5 worm cellular contexts compared by ENCODE assay signal in the genomic region with DNA sequence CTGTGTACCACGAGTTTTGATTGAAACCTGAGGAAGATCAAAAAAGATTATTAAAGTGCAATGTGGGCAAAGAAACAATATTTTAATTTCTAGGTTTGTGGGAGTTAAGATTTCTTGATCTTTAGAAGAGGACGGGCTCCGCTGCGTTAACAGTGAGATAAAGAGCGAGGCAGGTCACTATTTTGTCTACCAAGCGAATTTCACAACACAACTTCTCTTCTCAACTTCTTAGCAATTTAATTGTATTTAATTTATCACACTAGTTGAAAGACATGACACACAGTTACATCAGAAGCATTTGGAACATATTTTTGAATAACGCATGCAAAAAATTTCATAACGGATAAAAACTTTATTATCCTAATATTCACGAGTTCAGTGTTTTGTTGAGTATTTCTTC.
TF ChIP-seq lines count a peak whose summit lies in the region.

No protein-coding gene starts in this region.

TF ChIP-seq in whole organism, L1 larva, 84 proteins besides CTCF, POLR2A, EP300 and RAD21:
- TF ChIP-seq nhr-76 (tag; optimal IDR thresholded peaks at IDR 0.05; lab: Kevin White, UChicago) (no peak), nhr-90 (tag; optimal IDR thresholded peaks at IDR 0.05; lab: Kevin White, UChicago; ENCODE audit: poor library complexity) (peak; percentile 13)

TF ChIP-seq in whole organism, L2 larva, 48 proteins besides CTCF, POLR2A, EP300 and RAD21:
- peak; percentile 38 for TF ChIP-seq sma-3 (GFP tag; optimal IDR thresholded peaks at IDR 0.05; lab: Kevin White, UChicago)
- TF ChIP-seq nhr-77 (tag; optimal IDR thresholded peaks at IDR 0.05; lab: Kevin White, UChicago), result no peak
- no peak for TF ChIP-seq ZK546.5 (tag; optimal IDR thresholded peaks at IDR 0.05; lab: Kevin White, UChicago)
- TF ChIP-seq skn-1 (tag; optimal IDR thresholded peaks at IDR 0.05; lab: Kevin White, UChicago), result no peak
- TF ChIP-seq crh-2 (tag; optimal IDR thresholded peaks at IDR 0.05; lab: Kevin White, UChicago), result peak; percentile 33
- TF ChIP-seq ztf-1 (GFP tag; conservative IDR thresholded peaks at IDR 0.05; lab: Robert Waterston, UW), result no peak
- TF ChIP-seq unc-55 (GFP tag; optimal IDR thresholded peaks at IDR 0.05; lab: Kevin White, UChicago), result no peak
- TF ChIP-seq nhr-21 (tag; optimal IDR thresholded peaks at IDR 0.05; lab: Kevin White, UChicago), result peak; percentile 8

TF ChIP-seq in whole organism, L3 larva, 47 proteins besides CTCF, POLR2A, EP300 and RAD21:
- TF ChIP-seq ama-1 (optimal IDR thresholded peaks at IDR 0.05; lab: Kevin White, UChicago), result peak; percentile 9
- no peak for TF ChIP-seq unc-39 (tag; optimal IDR thresholded peaks at IDR 0.05; lab: Kevin White, UChicago)
- TF ChIP-seq elt-3 (tag; optimal IDR thresholded peaks at IDR 0.05; lab: Kevin White, UChicago), result peak in 1 of 3 experiments; percentile 33
- TF ChIP-seq ztf-11 (tag; optimal IDR thresholded peaks at IDR 0.05; lab: Kevin White, UChicago), result no peak
- no peak for TF ChIP-seq ZK546.5 (tag; optimal IDR thresholded peaks at IDR 0.05; lab: Kevin White, UChicago)

TF ChIP-seq in whole organism, L4 larva, 104 proteins besides CTCF, POLR2A, EP300 and RAD21:
- no peak for TF ChIP-seq unc-130 (GFP tag; optimal IDR thresholded peaks at IDR 0.05; lab: Kevin White, UChicago)
- TF ChIP-seq tra-1 (GFP tag; IDR thresholded peaks at IDR 0.05; lab: Robert Waterston, UW), result 0 out of 2 replicates have a peak, but pooled peaks have one; percentile 57
- TF ChIP-seq dmd-9 (GFP tag; IDR thresholded peaks at IDR 0.05; lab: Robert Waterston, UW), result no peak
- no peak for TF ChIP-seq set-16 (GFP tag; IDR thresholded peaks at IDR 0.05; lab: Robert Waterston, UW)
- peak; percentile 23 for TF ChIP-seq nhr-28 (tag; optimal IDR thresholded peaks at IDR 0.05; lab: Kevin White, UChicago)
- peak; percentile 77 for TF ChIP-seq nhr-25 (tag; optimal IDR thresholded peaks at IDR 0.05; lab: Kevin White, UChicago; ENCODE audit: borderline replicate concordance, insufficient read depth)
- no peak for TF ChIP-seq nhr-237 (tag; optimal IDR thresholded peaks at IDR 0.05; lab: Kevin White, UChicago)
- TF ChIP-seq zfp-3 (GFP tag; conservative IDR thresholded peaks at IDR 0.05; lab: Robert Waterston, UW), result peak; percentile 88
TF ChIP-seq in whole organism, L4 larva: peak in this region for 4.

TF ChIP-seq in whole organism, young adult, 124 proteins besides CTCF, POLR2A, EP300 and RAD21:
- no peak for TF ChIP-seq nhr-27 (tag; optimal IDR thresholded peaks at IDR 0.05; lab: Kevin White, UChicago)
- peak; percentile 92 for TF ChIP-seq repo-1 (tag; optimal IDR thresholded peaks at IDR 0.05; lab: Kevin White, UChicago)
- TF ChIP-seq hlh-12 (tag; optimal IDR thresholded peaks at IDR 0.05; lab: Kevin White, UChicago), result no peak
- TF ChIP-seq egl-18 (GFP tag; IDR thresholded peaks at IDR 0.05; lab: Robert Waterston, UW), result no peak
- TF ChIP-seq ama-1 (optimal IDR thresholded peaks at IDR 0.05; lab: Kevin White, UChicago), result peak; percentile 50
- TF ChIP-seq ama-1 (GFP tag; optimal IDR thresholded peaks at IDR 0.05; lab: Kevin White, UChicago), result no peak
- no peak for TF ChIP-seq D2030.7 (GFP tag; IDR thresholded peaks at IDR 0.05; lab: Robert Waterston, UW)
- TF ChIP-seq lin-35 (GFP tag; optimal IDR thresholded peaks at IDR 0.05; lab: Kevin White, UChicago), result peak in 1 of 3 experiments; percentile 34
- no peak for TF ChIP-seq ztf-18 (tag; optimal IDR thresholded peaks at IDR 0.05; lab: Kevin White, UChicago)
- peak; percentile 71; the same call in 1 of the 2 replicates for TF ChIP-seq nfyb-1 (GFP tag; IDR thresholded peaks at IDR 0.05; lab: Robert Waterston, UW)
- peak; percentile 24 for TF ChIP-seq athp-1 (tag; optimal IDR thresholded peaks at IDR 0.05; lab: Kevin White, UChicago)
- peak; percentile 62; the same call in 1 of the 2 replicates for TF ChIP-seq ekl-4 (GFP tag; IDR thresholded peaks at IDR 0.05; lab: Robert Waterston, UW)
- peak; percentile 86 for TF ChIP-seq lin-26 (GFP tag; IDR thresholded peaks at IDR 0.05; lab: Robert Waterston, UW)
- peak; percentile 28 for TF ChIP-seq chd-7 (tag; optimal IDR thresholded peaks at IDR 0.05; lab: Kevin White, UChicago)
- 0 out of 2 replicates have a peak, but pooled peaks have one; percentile 25 for TF ChIP-seq C06A6.2 (GFP tag; conservative IDR thresholded peaks at IDR 0.05; lab: Robert Waterston, UW)
- TF ChIP-seq somi-1 (GFP tag; optimal IDR thresholded peaks at IDR 0.05; lab: Kevin White, UChicago), result peak; percentile 71
- TF ChIP-seq F10E7.11 (tag; optimal IDR thresholded peaks at IDR 0.05; lab: Kevin White, UChicago), result peak; percentile 29
- TF ChIP-seq ztf-26 (tag; optimal IDR thresholded peaks at IDR 0.05; lab: Kevin White, UChicago), result peak; percentile 66
- no peak for TF ChIP-seq snpc-3.4 (tag; optimal IDR thresholded peaks at IDR 0.05; lab: Kevin White, UChicago)
- TF ChIP-seq nfya-1 (tag; optimal IDR thresholded peaks at IDR 0.05; lab: Kevin White, UChicago; ENCODE audit: borderline replicate concordance, insufficient read depth), result no peak
- TF ChIP-seq B0019.2 (GFP tag; conservative IDR thresholded peaks at IDR 0.05; lab: Robert Waterston, UW), result no peak
- no peak for TF ChIP-seq ets-4 (GFP tag; optimal IDR thresholded peaks at IDR 0.05; lab: Kevin White, UChicago)
- 0 out of 2 replicates have a peak, but pooled peaks have one; percentile 14 for TF ChIP-seq bed-1 (GFP tag; IDR thresholded peaks at IDR 0.05; lab: Robert Waterston, UW)
- TF ChIP-seq F55B11.4 (tag; optimal IDR thresholded peaks at IDR 0.05; lab: Kevin White, UChicago; ENCODE audit: borderline replicate concordance, insufficient read depth), result no peak
- TF ChIP-seq B0336.3 (GFP tag; IDR thresholded peaks at IDR 0.05; lab: Robert Waterston, UW), result peak; percentile 83
- peak; percentile 46 for TF ChIP-seq dox-1 (GFP tag; IDR thresholded peaks at IDR 0.05; lab: Robert Waterston, UW)
- TF ChIP-seq Y53G8AR.9 (GFP tag; conservative IDR thresholded peaks at IDR 0.05; lab: Robert Waterston, UW), result peak; percentile 72; the same call in 1 of the 2 replicates
- TF ChIP-seq cebp-1 (GFP tag; IDR thresholded peaks at IDR 0.05; lab: Robert Waterston, UW), result 0 out of 2 replicates have a peak, but pooled peaks have one; percentile 19
- TF ChIP-seq cebp-1 (tag; optimal IDR thresholded peaks at IDR 0.05; lab: Kevin White, UChicago), result peak; percentile 27
- TF ChIP-seq F37B4.10 (GFP tag; IDR thresholded peaks at IDR 0.05; lab: Robert Waterston, UW), result no peak
- no peak for TF ChIP-seq C17E4.6 (GFP tag; IDR thresholded peaks at IDR 0.05; lab: Robert Waterston, UW)
- TF ChIP-seq sea-2 (GFP tag; IDR thresholded peaks at IDR 0.05; lab: Robert Waterston, UW), result no peak
- TF ChIP-seq atf-7 (tag; optimal IDR thresholded peaks at IDR 0.05; lab: Kevin White, UChicago), result peak; percentile 47
- TF ChIP-seq hmg-1.2 (GFP tag; IDR thresholded peaks at IDR 0.05; lab: Robert Waterston, UW), result peak; percentile 10; the same call in 1 of the 2 replicates
- peak; percentile 9; the same call in 1 of the 2 replicates for TF ChIP-seq K11D2.4 (GFP tag; IDR thresholded peaks at IDR 0.05; lab: Robert Waterston, UW)
- TF ChIP-seq ztf-3 (GFP tag; optimal IDR thresholded peaks at IDR 0.05; lab: Kevin White, UChicago), result peak; percentile 50
- TF ChIP-seq dpff-1 (tag; optimal IDR thresholded peaks at IDR 0.05; lab: Kevin White, UChicago), result peak; percentile 16
